Worm (Caenorhabditis elegans): Measurements from ENCODE around the gene unc-27.

unc-27 gene

DNA sequence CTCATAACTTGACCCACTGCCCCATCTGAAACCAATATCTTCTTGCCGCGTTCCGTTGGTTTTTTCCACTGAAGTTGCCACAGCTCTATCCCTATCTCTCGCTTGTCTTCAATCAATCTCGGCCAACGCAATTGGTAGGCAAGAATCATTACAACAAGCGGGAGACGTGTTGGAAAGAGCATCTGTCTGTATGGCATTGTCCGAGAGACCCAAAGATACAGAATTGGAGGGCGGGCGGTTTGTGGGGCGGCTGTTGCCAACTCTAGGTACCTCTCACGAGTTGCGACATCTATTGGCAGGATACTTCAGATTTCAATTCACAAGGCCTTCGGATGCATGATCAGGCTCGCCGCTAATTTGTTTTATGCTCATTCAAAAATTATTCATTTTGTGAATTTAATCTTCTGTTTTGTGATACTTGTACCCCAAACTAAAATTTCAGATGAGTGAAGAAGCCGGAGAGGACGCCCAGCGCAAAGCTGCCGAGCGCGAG is at the start of gene unc-27 (continued):
- TF ChIP-seq fkh-10 (GFP tag; optimal IDR thresholded peaks at IDR 0.05) = no peak
- TF ChIP-seq snu-23 (GFP tag; optimal IDR thresholded peaks at IDR 0.05) = peak; percentile 14
- no peak for TF ChIP-seq nhr-77 (tag; optimal IDR thresholded peaks at IDR 0.05)
- no peak for TF ChIP-seq sptf-1 (tag; optimal IDR thresholded peaks at IDR 0.05)
- no peak for TF ChIP-seq vab-15 (tag; optimal IDR thresholded peaks at IDR 0.05)
- no peak for TF ChIP-seq swsn-7 (tag; optimal IDR thresholded peaks at IDR 0.05)
- TF ChIP-seq fos-1 (tag; optimal IDR thresholded peaks at IDR 0.05) = no peak
- no peak for TF ChIP-seq hlh-17 (GFP tag; optimal IDR thresholded peaks at IDR 0.05; ENCODE audit: borderline replicate concordance)
- TF ChIP-seq nhr-90 (tag; optimal IDR thresholded peaks at IDR 0.05; ENCODE audit: poor library complexity) = no peak
- TF ChIP-seq nhr-76 (tag; optimal IDR thresholded peaks at IDR 0.05) = no peak
- peak; percentile 76 for TF ChIP-seq lin-14 (GFP tag; optimal IDR thresholded peaks at IDR 0.05)
- no peak for TF ChIP-seq mab-9 (GFP tag; IDR thresholded peaks at IDR 0.05)
- TF ChIP-seq mep-1 (tag; optimal IDR thresholded peaks at IDR 0.05) = no peak
- no peak for TF ChIP-seq fkh-8 (tag; optimal IDR thresholded peaks at IDR 0.05)
- TF ChIP-seq egl-27 (tag; optimal IDR thresholded peaks at IDR 0.05) = no peak
- no peak for TF ChIP-seq C34B4.2 (tag; optimal IDR thresholded peaks at IDR 0.05)
- TF ChIP-seq egl-13 (tag; optimal IDR thresholded peaks at IDR 0.05) = no peak
- TF ChIP-seq unc-98 (GFP tag; IDR thresholded peaks at IDR 0.05) = no peak
- TF ChIP-seq lir-3 (tag; optimal IDR thresholded peaks at IDR 0.05; ENCODE audit: poor library complexity) = no peak
- no peak for TF ChIP-seq skn-1 (tag; optimal IDR thresholded peaks at IDR 0.05)
- no peak for TF ChIP-seq unc-62 (GFP tag; optimal IDR thresholded peaks at IDR 0.05)
- TF ChIP-seq dpl-1 (GFP tag; optimal IDR thresholded peaks at IDR 0.05) = no peak
- TF ChIP-seq C16A3.4 (tag; optimal IDR thresholded peaks at IDR 0.05) = no peak
- no peak for TF ChIP-seq nhr-28 (tag; optimal IDR thresholded peaks at IDR 0.05)
- peak; percentile 92 for TF ChIP-seq pag-3 (tag; optimal IDR thresholded peaks at IDR 0.05; ENCODE audit: borderline replicate concordance, insufficient read depth)
- TF ChIP-seq efl-1 (optimal IDR thresholded peaks at IDR 0.05) = no peak
- TF ChIP-seq efl-1 (GFP tag; optimal IDR thresholded peaks at IDR 0.05 in 1 of 2) = no peak
- no peak for TF ChIP-seq snpc-4 (tag; optimal IDR thresholded peaks at IDR 0.05)
- no peak for TF ChIP-seq pqm-1 (tag; optimal IDR thresholded peaks at IDR 0.05)
- TF ChIP-seq rnt-1 (tag; optimal IDR thresholded peaks at IDR 0.05) = peak; percentile 81

DNA sequence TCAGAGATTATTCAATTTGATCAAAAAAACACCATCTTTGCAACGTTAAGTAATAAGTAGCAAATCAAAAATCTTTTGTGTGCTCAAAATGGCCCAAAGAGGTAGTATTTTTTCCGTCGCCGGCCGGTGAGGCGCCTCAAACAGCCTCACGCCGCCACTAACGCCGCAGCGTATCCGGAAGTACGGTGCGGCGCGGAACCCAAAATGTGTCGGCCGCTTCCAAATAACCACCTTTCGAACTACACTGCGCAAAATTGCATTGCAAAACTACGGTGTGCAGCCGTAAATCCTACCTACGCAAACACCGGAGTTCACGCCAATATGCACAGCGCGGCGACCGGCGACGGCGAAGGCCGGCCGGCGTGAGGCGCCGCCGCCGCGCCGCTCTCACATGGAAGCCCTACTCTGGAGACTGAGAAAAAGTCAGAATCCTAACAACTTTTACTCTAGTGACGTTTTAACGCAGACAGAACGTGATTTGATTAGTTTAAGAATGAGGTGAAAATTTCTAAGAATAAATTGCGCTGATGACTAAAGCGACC is 47.6 kb upstream of the unc-27 start:
- TF ChIP-seq jun-1 (tag; optimal IDR thresholded peaks at IDR 0.05) (no peak), nhr-20 (tag; optimal IDR thresholded peaks at IDR 0.05) (no peak), isw-1 (GFP tag; IDR thresholded peaks at IDR 0.05) (no peak), pqm-1 (tag; optimal IDR thresholded peaks at IDR 0.05) (no peak), C34B4.2 (tag; optimal IDR thresholded peaks at IDR 0.05) (no peak), elt-2 (tag; optimal IDR thresholded peaks at IDR 0.05) (no peak), pag-3 (tag; optimal IDR thresholded peaks at IDR 0.05; ENCODE audit: borderline replicate concordance, insufficient read depth) (no peak), nhr-84 (tag; optimal IDR thresholded peaks at IDR 0.05) (no peak), irx-1 (tag; optimal IDR thresholded peaks at IDR 0.05) (no peak), unc-86 (tag; optimal IDR thresholded peaks at IDR 0.05) (no peak), blmp-1 (tag; optimal IDR thresholded peaks at IDR 0.05) (no peak), nhr-47 (tag; optimal IDR thresholded peaks at IDR 0.05) (no peak), fos-1 (tag; optimal IDR thresholded peaks at IDR 0.05) (no peak), nhr-19 (GFP tag; conservative IDR thresholded peaks at IDR 0.05) (no peak), vab-15 (tag; optimal IDR thresholded peaks at IDR 0.05) (no peak), unc-30 (tag; optimal IDR thresholded peaks at IDR 0.05) (no peak), alr-1 (tag; optimal IDR thresholded peaks at IDR 0.05; ENCODE audit: borderline replicate concordance) (no peak), mep-1 (tag; optimal IDR thresholded peaks at IDR 0.05) (no peak)
